Worm (Caenorhabditis elegans) whole organism, late embryonic: ENCODE results near the gene D2089.3.

ENCODE experiments used
- C38D4.7 ChIP-seq: fragments of 200-800 bp; sonication (Bioruptor generic); optimal IDR thresholded peaks from 2 replicates; lab custom pipeline; 2018; ENCODE audit warnings: mild to moderate bottlenecking, missing genetic modification characterization, moderate library complexity, missing compliant biosample characterization
- ceh-2 ChIP-seq: sonication (generic microtip); optimal IDR thresholded peaks from 2 replicates; lab custom pipeline; 2016; ENCODE audit warnings: missing genotype, missing genetic modification characterization, missing compliant biosample characterization
- ceh-30 ChIP-seq: fragments of 150-350 bp; optimal IDR thresholded peaks from 2 replicates; lab custom pipeline; 2014; ENCODE audit warnings: missing biosample characterization, missing genetic modification characterization
- ceh-6 ChIP-seq: fragments of 200-800 bp; sonication (Bioruptor generic); optimal IDR thresholded peaks from 2 replicates; lab custom pipeline; 2018; ENCODE audit warnings: mild to moderate bottlenecking, missing genetic modification characterization, missing compliant biosample characterization
- che-1 ChIP-seq: sonication (generic microtip); optimal IDR thresholded peaks from 2 replicates; lab custom pipeline; 2016; ENCODE audit warnings: mild to moderate bottlenecking, missing genetic modification characterization, missing compliant biosample characterization
- elt-4 ChIP-seq: sonication (generic microtip); optimal IDR thresholded peaks from 2 replicates; lab custom pipeline; 2016; ENCODE audit warnings: missing genetic modification characterization, missing compliant biosample characterization
- mec-3 ChIP-seq: sonication (generic microtip); optimal IDR thresholded peaks from 2 replicates; lab custom pipeline; 2016; ENCODE audit warnings: borderline replicate concordance, missing genetic modification characterization, missing compliant biosample characterization
- nhr-11 ChIP-seq: fragments of 150-350 bp; optimal IDR thresholded peaks from 2 replicates; lab custom pipeline; 2014; ENCODE audit warnings: missing biosample characterization, missing genetic modification characterization
- pros-1 ChIP-seq: fragments of 150-350 bp; optimal IDR thresholded peaks from 2 replicates; lab custom pipeline; 2014; ENCODE audit warnings: missing biosample characterization, missing genetic modification reagents, missing genetic modification characterization
- sdc-2 ChIP-seq: sonication (generic microtip); optimal IDR thresholded peaks from 2 replicates; lab custom pipeline; 2016; ENCODE audit warnings: missing genotype, missing genetic modification characterization, missing compliant biosample characterization
- sox-4 ChIP-seq: sonication (generic microtip); optimal IDR thresholded peaks from 2 replicates; lab custom pipeline; 2017; ENCODE audit warnings: mild to moderate bottlenecking, missing genetic modification characterization, inconsistent platforms, missing compliant biosample characterization
- ttx-3 ChIP-seq: sonication (generic microtip); optimal IDR thresholded peaks from 2 replicates; lab custom pipeline; 2016; ENCODE audit warnings: missing genetic modification reagents, missing genetic modification characterization, missing compliant biosample characterization
- unc-86 ChIP-seq: sonication (generic microtip); optimal IDR thresholded peaks from 2 replicates; lab custom pipeline; 2016; ENCODE audit warnings: missing genetic modification characterization, missing compliant biosample characterization

Gene D2089.3

ce11 chrII:10618157-10618556, 46.8 kb downstream of the D2089.3 start, which contains the start of gene C14A4.13:
C14A4.13 (plus strand) TSS chrII:10618457.
- TF ChIP-seq che-1 (tag; lab: Kevin White, UChicago) (no peak), mec-3 (no peak), unc-86 (tag; lab: Kevin White, UChicago) (no peak), ttx-3 (no peak), ceh-6 (GFP tag; lab: Kevin White, UChicago) (no peak), ceh-2 (tag; lab: Kevin White, UChicago) (no peak), sdc-2 (tag; lab: Kevin White, UChicago) (no peak), elt-4 (tag; lab: Kevin White, UChicago) (no peak), pros-1 (tag; lab: Kevin White, UChicago) (no peak), sox-4 (no peak), nhr-11 (tag; lab: Kevin White, UChicago) (no peak), C38D4.7 (GFP tag; lab: Kevin White, UChicago) (no peak), ceh-30 (tag; lab: Kevin White, UChicago) (no peak)
